Fruit fly (Drosophila melanogaster): ENCODE results near the gene Ctl2.

The Ctl2 gene

dm6 chr3R:29089662-29090007, 33.5 kb upstream of the Ctl2 start (continued):
- peak; percentile 48 for TF ChIP-seq BtbVII (GFP tag; optimal IDR thresholded peaks at IDR 0.05)
- peak; percentile 36 for TF ChIP-seq CG6813 (GFP tag; optimal IDR thresholded peaks at IDR 0.05)
- no peak for TF ChIP-seq mld (GFP tag; IDR thresholded peaks at IDR 0.05; ENCODE audit: partially characterized antibody)
- TF ChIP-seq Pdp1 (GFP tag; optimal IDR thresholded peaks at IDR 0.05): peak in 1 of 2 experiments; percentile 4
- TF ChIP-seq D (optimal IDR thresholded peaks at IDR 0.05): no peak
- no peak for TF ChIP-seq D (GFP tag; optimal IDR thresholded peaks at IDR 0.05)
- no peak for TF ChIP-seq CG9876 (GFP tag; optimal IDR thresholded peaks at IDR 0.05)
- TF ChIP-seq CG10959 (GFP tag; IDR thresholded peaks at IDR 0.05): no peak
- TF ChIP-seq nau (GFP tag; optimal IDR thresholded peaks at IDR 0.05): peak; percentile 62
- TF ChIP-seq CG17829 (tag; optimal IDR thresholded peaks at IDR 0.05): peak; percentile 63
- TF ChIP-seq danr (GFP tag; IDR thresholded peaks at IDR 0.05): 0 out of 2 replicates have a peak, but pooled peaks have one; percentile 30
- no peak for TF ChIP-seq ttk (GFP tag; IDR thresholded peaks at IDR 0.05)
- no peak for TF ChIP-seq CG8478 (optimal IDR thresholded peaks at IDR 0.05)
- no peak for TF ChIP-seq tio (GFP tag; optimal IDR thresholded peaks at IDR 0.05)
- TF ChIP-seq CG15073 (GFP tag; optimal IDR thresholded peaks at IDR 0.05): no peak
- no peak for TF ChIP-seq CkIIα-i1 (GFP tag; IDR thresholded peaks at IDR 0.05)
- TF ChIP-seq Mad (GFP tag; optimal IDR thresholded peaks at IDR 0.05): no peak
- TF ChIP-seq GATAe (GFP tag; conservative IDR thresholded peaks at IDR 0.05): no peak
- no peak for TF ChIP-seq sens-2 (GFP tag; IDR thresholded peaks at IDR 0.05)
- no peak for TF ChIP-seq Deaf1 (tag; optimal IDR thresholded peaks at IDR 0.05)
- TF ChIP-seq CG12071 (GFP tag; optimal IDR thresholded peaks at IDR 0.05): peak; percentile 39
- no peak for TF ChIP-seq Dip2 (GFP tag; IDR thresholded peaks at IDR 0.05)
- no peak for TF ChIP-seq B-H2 (GFP tag; optimal IDR thresholded peaks at IDR 0.05)
- no peak for TF ChIP-seq bsh (GFP tag; optimal IDR thresholded peaks at IDR 0.05)
- no peak for TF ChIP-seq CrebB (tag; optimal IDR thresholded peaks at IDR 0.05)
- TF ChIP-seq wek (GFP tag; optimal IDR thresholded peaks at IDR 0.05): no peak
- TF ChIP-seq slou (GFP tag; optimal IDR thresholded peaks at IDR 0.05): no peak
- TF ChIP-seq CG11398 (GFP tag; optimal IDR thresholded peaks at IDR 0.05): no peak
- TF ChIP-seq CG15601 (tag; optimal IDR thresholded peaks at IDR 0.05): no peak
- peak; percentile 65; the same call in 2 of the 4 replicates for TF ChIP-seq Gug (GFP tag; IDR thresholded peaks at IDR 0.05)
- peak in 1 of 2 experiments; percentile 41 for TF ChIP-seq chif (GFP tag; optimal IDR thresholded peaks at IDR 0.05)
- TF ChIP-seq salm (tag; optimal IDR thresholded peaks at IDR 0.05): no peak
- peak; percentile 23 for TF ChIP-seq Blimp-1 (GFP tag; optimal IDR thresholded peaks at IDR 0.05)
- no peak for TF ChIP-seq CG12391 (tag; optimal IDR thresholded peaks at IDR 0.05)
- peak; percentile 58 for TF ChIP-seq CG10543 (GFP tag; optimal IDR thresholded peaks at IDR 0.05)
- peak; percentile 15 for TF ChIP-seq trem (tag; optimal IDR thresholded peaks at IDR 0.05)
- TF ChIP-seq gt (GFP tag; IDR thresholded peaks at IDR 0.05): no peak
- TF ChIP-seq Dip3 (GFP tag; optimal IDR thresholded peaks at IDR 0.05): no peak
- TF ChIP-seq E2f1 (GFP tag; IDR thresholded peaks at IDR 0.05): peak; percentile 36; the same call in 1 of the 2 replicates
- TF ChIP-seq p53 (GFP tag; optimal IDR thresholded peaks at IDR 0.05): no peak
- TF ChIP-seq CG8388 (GFP tag; optimal IDR thresholded peaks at IDR 0.05): no peak
- TF ChIP-seq az2 (GFP tag; optimal IDR thresholded peaks at IDR 0.05): no peak
- no peak for TF ChIP-seq dm (GFP tag; optimal IDR thresholded peaks at IDR 0.05)
- no peak for TF ChIP-seq fd3F (GFP tag; optimal IDR thresholded peaks at IDR 0.05)
- TF ChIP-seq Myb (GFP tag; optimal IDR thresholded peaks at IDR 0.05): no peak
- no peak for TF ChIP-seq H2.0 (GFP tag; IDR thresholded peaks at IDR 0.05)
- no peak for TF ChIP-seq CG3995 (GFP tag; optimal IDR thresholded peaks at IDR 0.05)
- no peak for TF ChIP-seq pfk (GFP tag; optimal IDR thresholded peaks at IDR 0.05)
- no peak for TF ChIP-seq Bgb (GFP tag; IDR thresholded peaks at IDR 0.05; ENCODE audit: partially characterized antibody)
- TF ChIP-seq Sox100B (GFP tag; optimal IDR thresholded peaks at IDR 0.05): peak; percentile 41
- no peak for TF ChIP-seq luna (GFP tag; optimal IDR thresholded peaks at IDR 0.05)
- TF ChIP-seq CG4360 (GFP tag; IDR thresholded peaks at IDR 0.05): no peak
